Worm (Caenorhabditis elegans) whole organism, young adult: ENCODE measurements around the gene Y39A1A.16.

Experiments used
- B0019.2 ChIP-seq: fragments of 200-800 bp; sonication (Bioruptor generic); conservative IDR thresholded peaks from 2 replicates; pipeline ENCODE4 v1.3.6; 2022; ENCODE audit warnings: missing genetic modification reagents, missing genetic modification characterization, missing compliant biosample characterization
- B0261.1 ChIP-seq: sonication (generic microtip); optimal IDR thresholded peaks from 2 replicates; lab custom pipeline; 2016; ENCODE audit warnings: mild to moderate bottlenecking, missing genetic modification characterization, moderate library complexity, missing compliant biosample characterization
- B0336.3 ChIP-seq: fragments of 200-800 bp; sonication (Bioruptor generic); IDR thresholded peaks from 2 replicates; pipeline ENCODE4 v1.3.6; 2022; ENCODE audit warnings: missing genetic modification characterization, missing compliant biosample characterization
- F23B12.7 ChIP-seq: sonication (generic microtip); optimal IDR thresholded peaks from 2 replicates; lab custom pipeline; 2017; ENCODE audit warnings: missing genetic modification characterization, mild to moderate bottlenecking, missing compliant biosample characterization, antibody characterized with exemption, moderate library complexity; ENCODE audit not compliant: insufficient read depth
- F49E8.2 ChIP-seq: sonication (generic microtip); optimal IDR thresholded peaks from 3 replicates; lab custom pipeline; 2017; ENCODE audit warnings: missing genetic modification characterization, mild to moderate bottlenecking, missing compliant biosample characterization, antibody characterized with exemption, moderate library complexity; ENCODE audit not compliant: insufficient read depth
- T07F8.4 ChIP-seq: sonication (generic microtip); optimal IDR thresholded peaks from 2 replicates; lab custom pipeline; 2016; ENCODE audit warnings: mild to moderate bottlenecking, missing genetic modification characterization, moderate library complexity, missing compliant biosample characterization
- Y53F4B.3 ChIP-seq: fragments of 200-800 bp; sonication (Bioruptor generic); IDR thresholded peaks from 2 replicates; pipeline ENCODE4 v1.3.6; 2022; ENCODE audit warnings: missing genetic modification reagents, missing genetic modification characterization, missing compliant biosample characterization
- Y56A3A.18 ChIP-seq: fragments of 200-800 bp; sonication (Bioruptor generic); IDR thresholded peaks from 2 replicates; pipeline ENCODE4 v1.3.6; 2022; ENCODE audit warnings: missing genetic modification reagents, missing genetic modification characterization, missing compliant biosample characterization
- aptf-3 ChIP-seq: fragments of 200-800 bp; sonication (Bioruptor generic); IDR thresholded peaks from 2 replicates; pipeline ENCODE4 v1.3.6; 2022; ENCODE audit warnings: missing genetic modification characterization, missing compliant biosample characterization
- atf-7 ChIP-seq: sonication (generic microtip); optimal IDR thresholded peaks from 2 replicates; lab custom pipeline; 2017; ENCODE audit warnings: mild to moderate bottlenecking, missing genetic modification characterization, missing compliant biosample characterization
- athp-1 ChIP-seq: sonication (generic microtip); optimal IDR thresholded peaks from 2 replicates; lab custom pipeline; 2017; ENCODE audit warnings: mild to moderate bottlenecking, missing genetic modification characterization, missing compliant biosample characterization
- dox-1 ChIP-seq: fragments of 200-800 bp; sonication (Bioruptor generic); IDR thresholded peaks from 2 replicates; pipeline ENCODE4 v1.3.6; 2022; ENCODE audit warnings: missing genetic modification reagents, missing genetic modification characterization, missing compliant biosample characterization
- egl-18 ChIP-seq: fragments of 200-800 bp; sonication (Bioruptor generic); IDR thresholded peaks from 2 replicates; pipeline ENCODE4 v1.3.6; 2022; ENCODE audit warnings: missing genetic modification reagents, missing genetic modification characterization, missing compliant biosample characterization
- him-1 ChIP-seq: sonication (generic microtip); optimal IDR thresholded peaks from 2 replicates; lab custom pipeline; 2016; ENCODE audit warnings: missing genotype, missing genetic modification reagents, missing genetic modification characterization, missing compliant biosample characterization
- hmg-1.2 ChIP-seq: fragments of 200-800 bp; sonication (Bioruptor generic); IDR thresholded peaks from 2 replicates; pipeline ENCODE4 v1.3.6; 2022; ENCODE audit warnings: missing genetic modification reagents, missing genetic modification characterization, missing compliant biosample characterization
- hmg-20 ChIP-seq: fragments of 200-800 bp; sonication (Bioruptor generic); IDR thresholded peaks from 2 replicates; pipeline ENCODE4 v1.3.6; 2022; ENCODE audit warnings: missing genetic modification reagents, missing genetic modification characterization, missing compliant biosample characterization
- hsf-1 ChIP-seq: fragments of 200-800 bp; sonication (Bioruptor generic); IDR thresholded peaks from 2 replicates; pipeline ENCODE4 v1.3.6; 2022; ENCODE audit warnings: missing genetic modification reagents, missing genetic modification characterization, missing compliant biosample characterization
- lin-26 ChIP-seq: fragments of 200-800 bp; sonication (Bioruptor generic); IDR thresholded peaks from 2 replicates; pipeline ENCODE4 v1.3.6; 2022; ENCODE audit warnings: missing genetic modification reagents, missing genetic modification characterization, missing compliant biosample characterization
- lin-35 ChIP-seq, 3 experiments: fragments of 150-350 bp in 2 of 3; sonication (generic microtip) in 1 of 3; optimal IDR thresholded peaks; 2 replicates each; lab custom pipeline; 2014 to 2018; ENCODE audit warnings: missing biosample characterization in 3 of 3, missing genetic modification characterization in 3 of 3, missing genetic modification reagents in 3 of 3
- madf-6 ChIP-seq: fragments of 200-800 bp; sonication (Bioruptor generic); IDR thresholded peaks from 2 replicates; pipeline ENCODE4 v1.3.6; 2022; ENCODE audit warnings: missing genetic modification reagents, missing genetic modification characterization, missing compliant biosample characterization
- nhr-80 ChIP-seq: sonication (generic microtip); optimal IDR thresholded peaks from 2 replicates; lab custom pipeline; 2016; ENCODE audit warnings: missing genetic modification characterization, missing compliant biosample characterization
- rec-8 ChIP-seq, 2 experiments: sonication (generic microtip); optimal IDR thresholded peaks; 2 replicates each; lab custom pipeline; 2016; ENCODE audit warnings: mild to moderate bottlenecking in 2 of 2, missing genetic modification characterization in 2 of 2, missing genetic modification reagents in 2 of 2, missing genotype in 2 of 2, missing biosample characterization in 1 of 2, missing compliant biosample characterization in 1 of 2, moderate library complexity in 1 of 2
- sea-2 ChIP-seq: fragments of 200-800 bp; sonication (Bioruptor generic); IDR thresholded peaks from 2 replicates; pipeline ENCODE4 v1.3.6; 2022; ENCODE audit warnings: missing genetic modification characterization, missing compliant biosample characterization
- snpc-1.3 ChIP-seq: sonication (generic microtip); optimal IDR thresholded peaks from 2 replicates; lab custom pipeline; 2017; ENCODE audit warnings: missing genetic modification characterization, mild to moderate bottlenecking, missing compliant biosample characterization, antibody characterized with exemption, moderate library complexity, missing genotype, missing genetic modification reagents; ENCODE audit not compliant: insufficient read depth
- tbx-9 ChIP-seq: sonication (generic microtip); optimal IDR thresholded peaks from 2 replicates; lab custom pipeline; 2016; ENCODE audit warnings: borderline replicate concordance, missing genetic modification characterization, inconsistent platforms, missing compliant biosample characterization
- unc-62 ChIP-seq: fragments of 150-350 bp; optimal IDR thresholded peaks from 2 replicates; lab custom pipeline; 2014; ENCODE audit warnings: missing biosample characterization, missing genetic modification reagents, missing genetic modification characterization
- xnd-1 ChIP-seq: sonication (generic microtip); optimal IDR thresholded peaks from 2 replicates; lab custom pipeline; 2016; ENCODE audit warnings: missing genotype, missing genetic modification reagents, missing genetic modification characterization, missing compliant biosample characterization
- zim-3 ChIP-seq: sonication (generic microtip); optimal IDR thresholded peaks from 2 replicates; lab custom pipeline; 2017; ENCODE audit warnings: mild to moderate bottlenecking, missing genetic modification characterization, moderate library complexity, missing compliant biosample characterization
- ztf-26 ChIP-seq: sonication (generic microtip); optimal IDR thresholded peaks from 2 replicates; lab custom pipeline; 2017; ENCODE audit warnings: missing genetic modification characterization, missing compliant biosample characterization
- ztf-6 ChIP-seq: fragments of 200-800 bp; sonication (Bioruptor generic); IDR thresholded peaks from 2 replicates; pipeline ENCODE4 v1.3.6; 2022; ENCODE audit warnings: missing genetic modification reagents, missing genetic modification characterization, missing compliant biosample characterization

The Y39A1A.16 gene

DNA sequence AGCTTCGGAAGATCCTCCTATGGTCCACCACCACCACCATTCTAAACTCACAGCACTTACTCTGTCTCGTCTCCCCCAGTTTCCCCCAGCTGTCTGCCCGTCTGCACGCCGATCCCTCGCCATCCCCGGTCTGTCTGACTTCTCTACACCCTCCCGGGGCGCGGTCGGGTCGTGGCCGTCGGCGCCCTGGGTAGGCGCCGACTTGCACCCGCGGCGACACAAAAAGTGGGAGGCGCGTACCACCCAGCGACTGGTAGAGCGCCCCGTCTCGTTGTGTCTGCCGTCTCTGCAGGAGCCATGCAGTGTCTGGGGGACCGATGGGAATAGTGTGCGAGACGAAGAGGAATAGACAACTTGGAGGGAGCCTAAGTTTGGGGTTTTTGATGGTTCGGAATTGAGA lies 45.0 kb upstream of the Y39A1A.16 start (continued):
- TF ChIP-seq T07F8.4 (tag; lab: Kevin White, UChicago) (no peak), madf-6 (GFP tag; lab: Robert Waterston, UW) (peak; percentile 13; the same call in 1 of the 2 replicates), zim-3 (tag; lab: Kevin White, UChicago) (no peak), dox-1 (GFP tag; lab: Robert Waterston, UW) (peak; percentile 76), B0261.1 (tag; lab: Kevin White, UChicago) (no peak), atf-7 (no peak), aptf-3 (0 out of 2 replicates have a peak, but pooled peaks have one; percentile 45), athp-1 (tag; lab: Kevin White, UChicago) (peak; percentile 2), lin-26 (GFP tag; lab: Robert Waterston, UW) (0 out of 2 replicates have a peak, but pooled peaks have one; percentile 31), him-1 (tag; lab: Kevin White, UChicago) (no peak), tbx-9 (tag; lab: Kevin White, UChicago) (no peak), B0336.3 (GFP tag; lab: Robert Waterston, UW) (peak; percentile 69; the same call in 1 of the 2 replicates), lin-35 (GFP tag; optimal IDR thresholded peaks at IDR 0.05; lab: Kevin White, UChicago) (peak in 1 of 3 experiments; percentile 18), B0019.2 (GFP tag; lab: Robert Waterston, UW) (no peak), ztf-6 (GFP tag; lab: Robert Waterston, UW) (no peak)

DNA sequence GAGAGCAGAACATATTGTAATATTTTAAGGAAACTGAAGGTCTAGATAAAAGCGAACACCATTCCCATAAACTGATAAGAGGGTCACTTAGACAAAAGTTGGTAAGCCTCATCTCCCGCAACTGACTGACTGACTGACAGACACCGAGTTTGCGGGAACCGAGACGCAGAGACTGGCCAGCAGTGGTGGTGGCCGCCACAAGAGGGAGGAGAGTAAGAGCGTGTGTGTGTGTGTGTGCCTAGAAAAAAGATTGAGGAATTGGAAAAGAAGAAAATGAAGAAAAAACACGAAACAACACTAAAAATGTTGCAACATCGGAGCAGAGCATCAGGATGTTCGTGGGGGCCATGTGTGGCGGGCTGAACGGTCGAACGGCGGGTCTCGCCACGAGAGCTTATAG lies 44.5 kb upstream of the Y39A1A.16 start:
- TF ChIP-seq unc-62 (no peak), rec-8 (tag; optimal IDR thresholded peaks at IDR 0.05; lab: Kevin White, UChicago) (no peak), hsf-1 (GFP tag; lab: Robert Waterston, UW) (no peak), snpc-1.3 (tag; lab: Kevin White, UChicago) (no peak), tbx-9 (tag; lab: Kevin White, UChicago) (no peak), hmg-20 (GFP tag; lab: Robert Waterston, UW) (no peak), B0336.3 (GFP tag; lab: Robert Waterston, UW) (no peak), Y56A3A.18 (GFP tag; lab: Robert Waterston, UW) (no peak), xnd-1 (tag; lab: Kevin White, UChicago) (no peak), F23B12.7 (tag; lab: Kevin White, UChicago) (no peak), ztf-26 (tag; lab: Kevin White, UChicago) (no peak)
- TF ChIP-seq, all 124 proteins: peak for 0

DNA sequence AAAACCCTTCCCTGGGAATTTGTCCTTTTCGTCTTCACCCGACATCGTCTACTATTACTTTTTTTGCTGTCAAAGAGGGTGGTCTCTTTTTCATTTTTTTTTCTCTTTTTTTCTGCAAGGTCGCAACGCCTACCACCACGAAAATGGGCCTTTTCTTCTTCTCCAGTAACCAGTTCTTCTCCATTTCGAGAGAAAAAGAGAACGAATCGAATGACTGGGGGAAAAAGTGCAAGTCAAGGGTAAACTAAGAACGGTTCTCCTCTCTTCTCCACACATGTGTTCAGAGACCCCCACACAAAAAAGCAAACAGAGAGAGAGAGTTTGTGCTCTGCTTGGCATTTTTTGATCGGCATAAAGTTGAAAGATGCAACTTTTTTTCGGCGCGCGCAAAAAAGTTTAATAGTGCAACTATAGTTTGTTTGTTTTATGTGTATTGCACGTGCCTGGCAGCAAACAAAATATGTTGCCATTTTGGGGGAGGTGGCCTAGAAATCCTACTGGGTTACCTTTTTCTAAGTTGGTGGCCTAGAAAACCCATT lies 42.5 kb upstream of the Y39A1A.16 start:
- TF ChIP-seq him-1 (tag; lab: Kevin White, UChicago) = no peak
- no peak for TF ChIP-seq egl-18 (GFP tag; lab: Robert Waterston, UW)
- TF ChIP-seq, all 124 proteins: peak for 0

DNA sequence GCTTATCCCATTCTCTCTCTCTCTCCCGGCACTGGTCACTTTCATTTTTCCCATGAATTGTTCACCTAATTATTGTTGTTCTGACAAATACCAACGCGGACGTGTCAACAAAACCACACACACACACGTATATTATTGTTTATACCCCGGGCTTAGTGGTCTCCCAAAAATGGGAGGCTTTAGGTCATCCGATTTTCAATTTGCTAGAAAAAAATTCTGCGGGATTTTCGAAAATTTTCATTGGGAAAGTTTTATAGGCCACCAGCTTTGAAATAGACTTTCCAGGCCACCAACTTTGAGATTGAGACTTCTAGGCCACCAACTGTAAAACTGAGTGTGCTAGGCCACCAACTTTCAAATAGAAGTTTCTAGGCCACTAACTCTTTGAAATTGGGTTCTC lies 41.1 kb upstream of the Y39A1A.16 start:
- TF ChIP-seq sea-2 (GFP tag; lab: Robert Waterston, UW) (no peak), nhr-80 (no peak), egl-18 (GFP tag; lab: Robert Waterston, UW) (no peak), Y53F4B.3 (GFP tag; lab: Robert Waterston, UW) (no peak), F49E8.2 (tag; lab: Kevin White, UChicago) (no peak), hmg-1.2 (GFP tag; lab: Robert Waterston, UW) (0 out of 2 replicates have a peak, but pooled peaks have one; percentile 24)
